Worm (Caenorhabditis elegans) whole organism, L3 larva: ENCODE measurements around the gene ubc-1.

Experiments
- aly-2 ChIP-seq: fragments of 150-350 bp; optimal IDR thresholded peaks from 2 replicates; lab custom pipeline; 2014; ENCODE audit warnings: missing biosample characterization, missing genetic modification characterization
- ama-1 ChIP-seq: fragments of 150-350 bp; optimal IDR thresholded peaks from 2 replicates; lab custom pipeline; 2018
- ceh-28 ChIP-seq: fragments of 150-350 bp; optimal IDR thresholded peaks from 2 replicates; lab custom pipeline; 2014; ENCODE audit warnings: missing biosample characterization, missing genetic modification reagents, missing genetic modification characterization
- elt-1 ChIP-seq: fragments of 150-350 bp; optimal IDR thresholded peaks from 2 replicates; lab custom pipeline; 2014; ENCODE audit warnings: missing biosample characterization, missing genetic modification characterization
- elt-3 ChIP-seq, 3 experiments: fragments of 150-350 bp in 1 of 3; sonication (generic microtip) in 2 of 3; optimal IDR thresholded peaks; 2 replicates in 2 of 3; 4 replicates in 1 of 3; lab custom pipeline; 2014 to 2017; ENCODE audit warnings: missing biosample characterization in 3 of 3, missing genetic modification characterization in 3 of 3
- nhr-11 ChIP-seq: fragments of 150-350 bp; optimal IDR thresholded peaks from 2 replicates; lab custom pipeline; 2014; ENCODE audit warnings: missing biosample characterization, missing genetic modification characterization
- nhr-12 ChIP-seq: fragments of 150-350 bp; optimal IDR thresholded peaks from 2 replicates; lab custom pipeline; 2014; ENCODE audit warnings: missing biosample characterization, missing genetic modification characterization
- nhr-237 ChIP-seq: fragments of 150-350 bp; optimal IDR thresholded peaks from 2 replicates; lab custom pipeline; 2014; ENCODE audit warnings: missing biosample characterization, missing genetic modification characterization
- nhr-76 ChIP-seq: fragments of 150-350 bp; sonication (generic microtip); optimal IDR thresholded peaks from 5 replicates; lab custom pipeline; 2014; ENCODE audit warnings: missing biosample characterization, missing genetic modification characterization
- unc-62 ChIP-seq: fragments of 150-350 bp; sonication (generic microtip); optimal IDR thresholded peaks from 4 replicates; lab custom pipeline; 2014; ENCODE audit warnings: missing biosample characterization, missing genetic modification reagents, missing genetic modification characterization
- zag-1 ChIP-seq: fragments of 150-350 bp; optimal IDR thresholded peaks from 2 replicates; lab custom pipeline; 2014; ENCODE audit warnings: missing biosample characterization, missing genetic modification characterization

ce11 chrIV:4084109-4084508, 18.7 kb upstream of the ubc-1 start, which contains the start of gene C35B1.5:
- TF ChIP-seq elt-3 (tag; optimal IDR thresholded peaks at IDR 0.05; lab: Kevin White, UChicago) (no peak), ama-1 (lab: Kevin White, UChicago) (no peak), nhr-11 (tag; lab: Kevin White, UChicago) (no peak), aly-2 (tag; lab: Kevin White, UChicago) (no peak), nhr-76 (tag; lab: Kevin White, UChicago) (no peak), elt-1 (tag; lab: Kevin White, UChicago) (no peak), ceh-28 (no peak), nhr-12 (no peak), zag-1 (tag; lab: Kevin White, UChicago) (no peak), unc-62 (no peak), nhr-237 (tag; lab: Kevin White, UChicago) (no peak)
